Worm (Caenorhabditis elegans) whole organism, L3 larva: ENCODE results near the gene arv-1.

ENCODE experiments used
- ZK546.5 ChIP-seq: sonication (generic microtip); optimal IDR thresholded peaks from 2 replicates; lab custom pipeline; 2017; ENCODE audit warnings: missing biosample characterization, missing genetic modification characterization
- aly-2 ChIP-seq: fragments of 150-350 bp; optimal IDR thresholded peaks from 2 replicates; lab custom pipeline; 2014; ENCODE audit warnings: missing biosample characterization, missing genetic modification characterization
- ama-1 ChIP-seq: fragments of 150-350 bp; optimal IDR thresholded peaks from 2 replicates; lab custom pipeline; 2018
- ceh-16 ChIP-seq: sonication (generic microtip); optimal IDR thresholded peaks from 2 replicates; lab custom pipeline; 2017; ENCODE audit warnings: missing biosample characterization, missing genetic modification characterization
- ceh-82 ChIP-seq: fragments of 150-350 bp; optimal IDR thresholded peaks from 2 replicates; lab custom pipeline; 2014; ENCODE audit warnings: missing biosample characterization, missing genetic modification characterization
- ceh-9 ChIP-seq: sonication (generic microtip); optimal IDR thresholded peaks from 2 replicates; lab custom pipeline; 2018; ENCODE audit warnings: missing biosample characterization, missing genetic modification characterization
- daf-12 ChIP-seq: fragments of 150-350 bp; optimal IDR thresholded peaks from 2 replicates; lab custom pipeline; 2014; ENCODE audit warnings: missing biosample characterization, missing genetic modification reagents, missing genetic modification characterization
- egl-27 ChIP-seq: sonication (generic microtip); optimal IDR thresholded peaks from 4 replicates; lab custom pipeline; 2017; ENCODE audit warnings: missing biosample characterization, missing genetic modification reagents, missing genetic modification characterization
- egl-5 ChIP-seq: fragments of 150-350 bp; optimal IDR thresholded peaks from 2 replicates; lab custom pipeline; 2017; ENCODE audit warnings: missing biosample characterization, missing genetic modification reagents, missing genetic modification characterization, inconsistent platforms
- elt-2 ChIP-seq: sonication (generic microtip); optimal IDR thresholded peaks from 2 replicates; lab custom pipeline; 2016; ENCODE audit warnings: missing genetic modification reagents, mild to moderate bottlenecking, missing genetic modification characterization, missing compliant biosample characterization
- fos-1 ChIP-seq: fragments of 150-350 bp; optimal IDR thresholded peaks from 2 replicates; lab custom pipeline; 2014; ENCODE audit warnings: missing biosample characterization, missing genetic modification characterization
- hmg-11 ChIP-seq: sonication (generic microtip); optimal IDR thresholded peaks from 2 replicates; lab custom pipeline; 2016; ENCODE audit warnings: missing genetic modification characterization, missing compliant biosample characterization
- jun-1 ChIP-seq: fragments of 150-350 bp; optimal IDR thresholded peaks from 2 replicates; lab custom pipeline; 2014; ENCODE audit warnings: missing biosample characterization, missing genetic modification reagents, missing genetic modification characterization
- lin-15B ChIP-seq: fragments of 150-350 bp; optimal IDR thresholded peaks from 2 replicates; lab custom pipeline; 2014; ENCODE audit warnings: missing biosample characterization, missing genetic modification characterization
- lin-39 ChIP-seq: fragments of 150-350 bp; optimal IDR thresholded peaks from 2 replicates; lab custom pipeline; 2018; ENCODE audit warnings: missing biosample characterization, missing genetic modification reagents, missing genetic modification characterization
- mdl-1 ChIP-seq: fragments of 150-350 bp; optimal IDR thresholded peaks from 2 replicates; lab custom pipeline; 2014; ENCODE audit warnings: missing biosample characterization, missing genetic modification characterization
- mml-1 ChIP-seq: fragments of 150-350 bp; sonication (generic microtip); optimal IDR thresholded peaks from 3 replicates; lab custom pipeline; 2014; ENCODE audit warnings: missing biosample characterization, missing genetic modification characterization
- nfya-1 ChIP-seq: sonication (generic microtip); optimal IDR thresholded peaks from 2 replicates; lab custom pipeline; 2017; ENCODE audit warnings: missing genetic modification characterization, mild to moderate bottlenecking, missing compliant biosample characterization, antibody characterized with exemption, moderate library complexity; ENCODE audit not compliant: insufficient read depth
- nhr-11 ChIP-seq: fragments of 150-350 bp; optimal IDR thresholded peaks from 2 replicates; lab custom pipeline; 2014; ENCODE audit warnings: missing biosample characterization, missing genetic modification characterization
- nhr-23 ChIP-seq: fragments of 150-350 bp; optimal IDR thresholded peaks from 2 replicates; lab custom pipeline; 2014; ENCODE audit warnings: missing biosample characterization, missing genetic modification reagents, missing genetic modification characterization
- nhr-25 ChIP-seq: sonication (generic microtip); optimal IDR thresholded peaks from 2 replicates; lab custom pipeline; 2017; ENCODE audit warnings: missing biosample characterization, missing genetic modification characterization
- nhr-28 ChIP-seq: fragments of 150-350 bp; optimal IDR thresholded peaks from 2 replicates; lab custom pipeline; 2014; ENCODE audit warnings: missing biosample characterization, missing genetic modification characterization
- nhr-43 ChIP-seq: sonication (generic microtip); optimal IDR thresholded peaks from 2 replicates; lab custom pipeline; 2016; ENCODE audit warnings: mild to moderate bottlenecking, missing genetic modification characterization, missing compliant biosample characterization; ENCODE audit not compliant: poor library complexity, severe bottlenecking
- nhr-67 ChIP-seq: fragments of 150-350 bp; optimal IDR thresholded peaks from 2 replicates; lab custom pipeline; 2014; ENCODE audit warnings: missing biosample characterization, missing genetic modification characterization
- nhr-76 ChIP-seq: fragments of 150-350 bp; sonication (generic microtip); optimal IDR thresholded peaks from 5 replicates; lab custom pipeline; 2014; ENCODE audit warnings: missing biosample characterization, missing genetic modification characterization
- nhr-77 ChIP-seq: fragments of 150-350 bp; optimal IDR thresholded peaks from 2 replicates; lab custom pipeline; 2014; ENCODE audit warnings: missing biosample characterization, missing genetic modification characterization
- pha-4 ChIP-seq: fragments of 150-350 bp; optimal IDR thresholded peaks from 2 replicates; lab custom pipeline; 2014; ENCODE audit warnings: missing biosample characterization, missing genetic modification reagents, missing genetic modification characterization
- pqm-1 ChIP-seq: fragments of 150-350 bp; optimal IDR thresholded peaks from 2 replicates; lab custom pipeline; 2017; ENCODE audit warnings: missing biosample characterization, missing genetic modification characterization, inconsistent platforms
- skn-1 ChIP-seq: fragments of 150-350 bp; optimal IDR thresholded peaks from 2 replicates; lab custom pipeline; 2014; ENCODE audit warnings: missing biosample characterization, missing genetic modification characterization
- snpc-4 ChIP-seq: fragments of 150-350 bp; optimal IDR thresholded peaks from 2 replicates; lab custom pipeline; 2014; ENCODE audit warnings: missing biosample characterization, missing genetic modification characterization
- unc-39 ChIP-seq: sonication (generic microtip); optimal IDR thresholded peaks from 4 replicates; lab custom pipeline; 2017; ENCODE audit warnings: missing biosample characterization, missing genetic modification characterization
- unc-62 ChIP-seq: fragments of 150-350 bp; sonication (generic microtip); optimal IDR thresholded peaks from 4 replicates; lab custom pipeline; 2014; ENCODE audit warnings: missing biosample characterization, missing genetic modification reagents, missing genetic modification characterization
- zag-1 ChIP-seq: fragments of 150-350 bp; optimal IDR thresholded peaks from 2 replicates; lab custom pipeline; 2014; ENCODE audit warnings: missing biosample characterization, missing genetic modification characterization
- ztf-4 ChIP-seq: fragments of 150-350 bp; optimal IDR thresholded peaks from 2 replicates; lab custom pipeline; 2014; ENCODE audit warnings: missing biosample characterization, missing genetic modification characterization

Gene arv-1

DNA sequence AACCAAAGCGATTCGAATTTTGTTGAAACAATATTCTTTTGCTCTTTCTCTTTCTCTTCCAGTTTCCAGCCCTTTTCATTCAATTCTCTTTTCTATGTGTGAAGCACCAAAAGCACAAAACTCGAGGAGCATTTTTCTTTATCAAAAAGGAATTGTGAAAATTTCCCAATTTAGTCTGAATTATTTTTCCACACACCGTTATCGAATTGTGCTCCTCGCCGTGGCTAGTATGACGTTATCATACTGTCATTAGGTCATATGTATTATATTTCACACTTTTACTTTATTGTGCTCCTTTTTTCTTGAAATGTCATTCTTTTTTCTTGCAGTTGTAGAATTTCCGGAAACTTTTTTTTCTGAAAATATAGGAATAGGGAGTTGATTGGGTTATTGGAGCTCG, 21.0 kb upstream of the arv-1 start:
- TF ChIP-seq nhr-43 (tag; lab: Kevin White, UChicago) = no peak
- TF ChIP-seq egl-5 (tag; lab: Kevin White, UChicago) = no peak
- TF ChIP-seq ceh-16 (tag; lab: Kevin White, UChicago) = no peak
- peak; percentile 76 for TF ChIP-seq pqm-1 (tag; lab: Kevin White, UChicago)
- TF ChIP-seq elt-2 = peak; percentile 83
- TF ChIP-seq snpc-4 (tag; lab: Kevin White, UChicago) = no peak
- TF ChIP-seq pha-4 (tag; lab: Kevin White, UChicago) = peak; percentile 35
- no peak for TF ChIP-seq nhr-67 (tag; lab: Kevin White, UChicago)
- no peak for TF ChIP-seq ZK546.5 (tag; lab: Kevin White, UChicago)

DNA sequence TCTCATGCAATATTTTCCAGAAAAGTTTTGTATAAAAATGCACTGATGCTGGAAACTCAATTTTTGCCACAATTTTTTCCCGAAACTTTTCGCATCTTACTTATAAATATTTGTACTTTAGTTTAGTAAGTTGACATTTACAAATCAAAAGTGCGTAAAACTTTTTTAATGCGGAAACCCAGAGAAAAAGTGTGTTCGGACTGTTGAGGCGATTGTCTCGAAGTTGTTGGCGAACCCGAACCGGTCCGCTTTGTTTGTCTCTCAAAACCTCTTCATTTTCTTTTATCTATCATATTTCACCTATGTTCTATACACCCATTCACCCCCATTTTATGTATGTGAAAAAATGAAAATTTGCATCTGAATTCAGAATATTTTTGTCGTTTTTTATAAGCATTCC, 20.0 kb upstream of the arv-1 start:
- TF ChIP-seq ZK546.5 (tag; lab: Kevin White, UChicago) (no peak), pha-4 (tag; lab: Kevin White, UChicago) (peak; percentile 62), nhr-76 (tag; lab: Kevin White, UChicago) (no peak), unc-62 (GFP tag; lab: Kevin White, UChicago) (no peak), mml-1 (tag; lab: Kevin White, UChicago) (no peak), nhr-25 (tag; lab: Kevin White, UChicago) (peak; percentile 64), nhr-43 (tag; lab: Kevin White, UChicago) (peak; percentile 3), ceh-9 (tag; lab: Kevin White, UChicago) (no peak), nfya-1 (no peak), ceh-82 (no peak), jun-1 (tag; lab: Kevin White, UChicago) (no peak), nhr-23 (tag; lab: Kevin White, UChicago) (peak; percentile 43)

DNA sequence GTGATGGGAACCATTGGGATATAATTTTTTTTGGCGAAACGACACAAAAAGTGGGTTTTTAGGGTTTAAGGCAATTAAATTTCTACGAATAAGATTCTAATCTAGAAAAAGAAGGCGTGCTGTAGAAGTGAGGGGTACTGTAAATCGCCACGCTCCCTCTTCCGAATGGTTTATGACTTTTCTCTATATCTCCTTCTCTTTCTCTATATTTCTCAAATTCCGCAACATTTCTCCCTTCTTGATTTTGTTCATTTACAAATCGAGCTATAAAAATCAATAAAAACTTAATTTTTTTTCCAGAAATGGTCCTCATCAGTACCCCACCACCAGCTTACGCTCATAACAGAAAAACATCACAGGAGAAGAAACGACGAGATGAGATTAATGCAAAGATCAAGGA, 17.5 kb upstream of the arv-1 start, which contains the start of gene ref-1:
TSS of gene ref-1 (plus strand) at position 301 of the 400 bp plus-strand sequence.
- TF ChIP-seq nhr-25 (tag; lab: Kevin White, UChicago) = no peak
- TF ChIP-seq mdl-1 = no peak
- TF ChIP-seq lin-39 = no peak
- TF ChIP-seq zag-1 (tag; lab: Kevin White, UChicago) = no peak

DNA sequence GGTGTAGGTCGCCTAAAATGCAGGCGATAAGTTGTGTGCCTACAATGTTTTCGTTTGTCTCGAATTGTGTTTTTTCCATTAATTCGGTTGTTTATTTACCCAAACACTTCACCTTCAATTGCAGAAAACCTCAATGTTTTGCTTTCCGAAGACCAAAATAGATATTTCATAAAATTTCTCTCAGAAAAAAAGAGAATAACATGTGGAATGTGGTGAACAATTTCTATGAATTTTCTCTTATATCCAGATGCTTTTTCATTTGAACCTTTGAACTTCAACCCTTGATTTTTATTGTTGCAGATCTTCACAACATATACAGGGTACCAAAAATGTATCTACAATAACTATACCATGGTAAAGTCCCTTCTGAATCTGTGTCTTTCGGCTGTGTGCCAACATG, 5.8 kb upstream of the arv-1 start, which contains the start of gene T01E8.1:
TSS of gene T01E8.1 (plus strand) at position 301 of the 400 bp plus-strand sequence.
- TF ChIP-seq ama-1 (lab: Kevin White, UChicago) = no peak
- no peak for TF ChIP-seq unc-39
- no peak for TF ChIP-seq egl-27 (tag; lab: Kevin White, UChicago)
- TF ChIP-seq zag-1 (tag; lab: Kevin White, UChicago) = no peak
- no peak for TF ChIP-seq ztf-4 (tag; lab: Kevin White, UChicago)
- no peak for TF ChIP-seq aly-2 (tag; lab: Kevin White, UChicago)
- TF ChIP-seq skn-1 (tag; lab: Kevin White, UChicago) = no peak
- TF ChIP-seq lin-39 = no peak
- no peak for TF ChIP-seq nhr-11 (tag; lab: Kevin White, UChicago)
- TF ChIP-seq nhr-77 (tag; lab: Kevin White, UChicago) = no peak
- no peak for TF ChIP-seq hmg-11
- no peak for TF ChIP-seq lin-15B (tag; lab: Kevin White, UChicago)
- no peak for TF ChIP-seq daf-12 (tag; lab: Kevin White, UChicago)
- TF ChIP-seq fos-1 (tag; lab: Kevin White, UChicago) = no peak
- TF ChIP-seq, all 47 proteins: peak for 0

DNA sequence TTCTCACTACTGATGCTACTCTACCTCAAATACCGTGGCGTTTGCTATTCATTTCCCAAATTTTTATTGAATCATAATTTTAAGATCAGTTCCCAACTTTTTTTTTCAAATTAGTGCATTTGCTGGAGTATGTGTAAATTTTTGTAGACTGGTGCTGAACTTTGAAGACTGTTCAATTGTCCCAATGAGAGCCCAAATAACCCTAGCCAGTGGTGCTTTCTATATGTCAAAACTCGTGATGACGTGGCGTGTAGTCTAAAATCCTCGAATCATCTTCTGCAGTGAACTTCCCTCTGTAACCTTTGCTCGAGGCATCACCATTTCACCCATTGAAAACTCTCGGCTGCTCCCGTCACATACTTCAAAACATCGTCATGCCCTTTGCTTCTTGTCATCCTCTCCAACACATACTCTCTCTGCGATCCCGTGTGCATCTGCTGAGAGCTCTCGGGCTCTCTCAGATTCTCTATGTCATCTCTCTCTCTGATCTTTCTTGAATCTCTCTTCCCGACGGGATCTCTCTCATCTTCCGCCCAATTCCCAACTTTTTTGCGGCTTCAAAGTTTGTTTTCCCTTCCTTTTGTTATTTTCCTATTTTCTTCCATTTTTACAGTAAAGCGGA, 3.9 kb upstream of the arv-1 start:
- no peak for TF ChIP-seq nhr-28
- peak; percentile 35 for TF ChIP-seq pha-4 (tag; lab: Kevin White, UChicago)
- TF ChIP-seq nhr-11 (tag; lab: Kevin White, UChicago) = peak; percentile 43
